Fruit fly (Drosophila melanogaster) Kc167 (cell line): ENCODE results near the gene T48.

ENCODE experiments used
- Myc ChIP-seq: fragments of >200 bp; optimal IDR thresholded peaks from 2 replicates; lab custom pipeline; 2017; ENCODE audit warnings: missing external identifiers
- Sin3A ChIP-seq: fragments of >200 bp; optimal IDR thresholded peaks from 2 replicates; lab custom pipeline; 2018; ENCODE audit warnings: missing external identifiers
- h ChIP-seq: fragments of >200 bp; optimal IDR thresholded peaks from 3 replicates; lab custom pipeline; 2018; ENCODE audit warnings: missing external identifiers
- insv ChIP-seq: fragments of >200 bp; optimal IDR thresholded peaks from 3 replicates; lab custom pipeline; 2018; ENCODE audit warnings: missing external identifiers
- psq ChIP-seq: fragments of >200 bp; optimal IDR thresholded peaks from 2 replicates; lab custom pipeline; 2017; ENCODE audit warnings: missing external identifiers
- ttk ChIP-seq: sonication (Bioruptor generic); optimal IDR thresholded peaks from 2 replicates; lab custom pipeline; 2017; ENCODE audit warnings: missing external identifiers

The T48 gene

DNA sequence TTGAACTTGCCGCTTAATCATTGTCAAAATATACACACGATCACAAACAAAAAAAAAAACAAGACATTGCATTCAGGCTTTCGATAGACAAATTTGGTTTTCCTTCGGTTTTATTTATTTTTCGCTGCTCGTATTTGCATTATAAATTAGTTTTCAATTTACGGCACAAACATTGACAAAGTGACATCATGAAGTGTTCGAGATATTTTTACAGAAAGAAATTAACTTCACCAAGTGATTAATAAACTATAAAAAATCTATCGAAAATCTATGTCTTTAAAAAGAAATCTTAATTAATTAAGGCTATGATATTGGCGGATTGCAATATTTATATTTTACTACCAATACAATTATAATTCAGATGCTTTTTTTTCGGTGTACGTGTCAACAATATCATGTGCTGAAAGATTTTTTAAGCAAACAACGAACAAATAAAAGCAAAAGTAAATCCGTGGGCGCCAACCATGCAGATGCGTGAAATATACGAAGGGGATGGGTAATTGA lies 42.3 kb downstream of the T48 start:
- TF ChIP-seq insv (no peak), Sin3A (lab: Kevin White, UChicago) (no peak), Myc (no peak), h (no peak), psq (lab: Kevin White, UChicago) (no peak), ttk (no peak)

DNA sequence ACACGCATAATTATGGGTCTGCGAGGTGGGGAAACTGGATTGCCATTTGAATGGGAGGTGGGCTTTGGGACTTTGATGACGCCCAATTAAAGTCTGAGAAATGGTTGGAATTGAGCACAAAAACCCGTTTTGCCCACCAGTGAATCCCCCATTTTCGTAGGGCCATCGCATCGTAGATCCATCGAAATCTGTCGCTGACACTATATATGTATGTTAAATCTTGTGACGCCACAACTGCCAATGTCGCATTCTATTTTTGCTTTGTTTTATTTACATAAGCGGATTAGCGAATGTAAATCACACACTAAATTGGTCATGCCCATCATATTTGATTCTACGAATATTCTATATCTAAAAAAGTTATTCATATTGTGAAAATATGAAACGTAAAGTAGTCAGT lies 44.9 kb downstream of the T48 start:
- TF ChIP-seq insv, result no peak
- TF ChIP-seq psq (lab: Kevin White, UChicago), result no peak
- no peak for TF ChIP-seq Myc
- TF ChIP-seq Sin3A (lab: Kevin White, UChicago), result no peak
- TF ChIP-seq ttk, result no peak
- TF ChIP-seq h, result no peak

- TF ChIP-seq psq (lab: Kevin White, UChicago) (no peak), h (no peak), insv (no peak), ttk (no peak), Myc (no peak), Sin3A (lab: Kevin White, UChicago) (no peak)
Observed at dm6 chr3R:26928424-26928823, 46.9 kb downstream of the T48 start.

DNA sequence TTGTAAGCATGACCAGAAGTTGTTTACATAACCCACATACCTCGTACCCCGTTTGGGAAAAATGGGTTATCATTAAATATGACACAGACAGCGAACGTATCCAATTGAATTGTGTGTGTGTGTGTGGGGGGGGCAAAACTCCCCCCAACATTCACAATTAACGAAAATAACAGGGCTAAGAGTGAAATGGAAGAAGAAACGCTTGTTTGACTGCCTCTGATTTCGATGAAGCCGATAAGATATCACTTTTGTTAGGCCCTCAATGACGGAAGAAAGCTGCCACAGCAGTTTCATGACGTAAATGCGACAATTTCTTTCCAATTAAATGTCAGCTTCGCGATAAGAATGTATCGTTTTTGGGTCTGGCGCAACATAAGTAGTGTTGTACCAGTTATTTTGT lies 52.4 kb downstream of the T48 start:
- no peak for TF ChIP-seq Myc
- no peak for TF ChIP-seq h
- no peak for TF ChIP-seq psq (lab: Kevin White, UChicago)
- TF ChIP-seq ttk, result no peak
- TF ChIP-seq insv, result no peak
- no peak for TF ChIP-seq Sin3A (lab: Kevin White, UChicago)

dm6 chr3R:26934523-26934922 lies 53.0 kb downstream of the T48 start:
- TF ChIP-seq h (no peak), insv (no peak), Sin3A (lab: Kevin White, UChicago) (no peak), psq (lab: Kevin White, UChicago) (no peak), Myc (no peak), ttk (no peak)

DNA sequence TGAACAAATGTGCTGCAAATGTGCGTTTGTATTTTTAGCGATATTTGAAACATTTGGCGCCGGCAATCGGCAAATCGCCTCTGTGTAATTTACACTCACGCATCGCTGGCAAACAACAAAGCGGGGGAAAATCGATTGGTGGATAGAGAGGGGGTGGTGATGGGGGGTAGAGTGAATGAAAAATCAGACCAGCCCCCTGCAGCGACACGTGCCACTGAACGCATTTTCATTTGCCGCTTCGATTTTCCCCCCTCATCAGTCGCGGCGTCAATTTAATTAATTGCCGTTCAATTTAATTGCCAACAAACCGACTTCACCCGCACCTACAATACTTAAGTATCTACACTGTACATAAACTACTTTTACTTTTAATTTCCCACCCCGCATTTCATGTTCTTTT lies 53.9 kb downstream of the T48 start:
- no peak for TF ChIP-seq Sin3A (lab: Kevin White, UChicago)
- TF ChIP-seq ttk, result no peak
- TF ChIP-seq Myc, result no peak
- no peak for TF ChIP-seq insv
- no peak for TF ChIP-seq h
- no peak for TF ChIP-seq psq (lab: Kevin White, UChicago)

DNA sequence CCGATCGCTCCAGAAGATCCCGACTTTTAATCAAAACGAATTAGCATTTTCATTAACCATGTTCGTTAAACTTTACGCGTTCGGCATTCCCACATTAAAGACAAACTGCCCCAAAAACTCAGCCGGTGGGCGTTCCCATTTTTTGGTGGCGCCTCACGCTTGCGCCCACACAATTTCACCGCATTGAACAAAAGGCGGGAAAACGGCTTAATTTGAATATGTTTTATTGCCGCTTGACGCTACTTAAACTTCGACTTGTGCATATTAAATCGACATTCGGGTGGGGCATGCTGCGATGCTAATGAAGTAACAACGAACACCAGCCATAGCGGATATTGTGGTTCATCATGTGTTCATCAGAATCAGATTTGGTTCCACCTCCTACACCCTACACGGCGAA lies 55.0 kb downstream of the T48 start:
- TF ChIP-seq psq (lab: Kevin White, UChicago), result no peak
- no peak for TF ChIP-seq h
- no peak for TF ChIP-seq ttk
- no peak for TF ChIP-seq insv
- no peak for TF ChIP-seq Sin3A (lab: Kevin White, UChicago)
- TF ChIP-seq Myc, result no peak

- no peak for TF ChIP-seq psq (lab: Kevin White, UChicago)
- no peak for TF ChIP-seq h
- no peak for TF ChIP-seq ttk
- TF ChIP-seq Myc, result no peak
- no peak for TF ChIP-seq insv
- TF ChIP-seq Sin3A (lab: Kevin White, UChicago), result no peak
Observed at dm6 chr3R:26937423-26937822, 55.9 kb downstream of the T48 start.

DNA sequence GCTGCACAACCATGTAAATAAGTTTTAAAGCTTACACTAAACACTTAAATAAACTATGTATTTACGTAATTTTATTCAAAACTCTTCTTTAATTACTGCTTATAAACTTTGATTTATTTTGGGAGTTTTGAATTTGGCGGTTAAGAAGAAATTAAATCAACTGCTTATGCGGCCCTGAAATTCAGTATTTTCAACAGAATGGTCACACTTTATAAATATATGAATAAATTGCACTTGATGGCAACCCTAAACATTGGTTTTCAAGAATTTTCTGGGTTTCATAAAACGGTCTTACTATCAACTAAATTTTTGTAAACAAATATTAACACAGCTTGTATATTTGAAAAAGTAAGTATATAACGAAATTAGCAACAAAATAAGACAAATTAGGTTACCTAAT lies 63.7 kb downstream of the T48 start, which contains the start of gene CG14252:
TSS of gene CG14252 (plus strand) at position 302 of the 400 bp plus-strand sequence.
- TF ChIP-seq insv, result no peak
- TF ChIP-seq psq (lab: Kevin White, UChicago), result no peak
- no peak for TF ChIP-seq Sin3A (lab: Kevin White, UChicago)
- TF ChIP-seq Myc, result no peak
- no peak for TF ChIP-seq ttk
- TF ChIP-seq h, result no peak

- TF ChIP-seq h (no peak), Sin3A (lab: Kevin White, UChicago) (no peak), Myc (no peak), ttk (no peak), insv (no peak), psq (lab: Kevin White, UChicago) (no peak)
Observed at dm6 chr3R:26947296-26947880, 65.9 kb downstream of the T48 start, which contains the start of gene Spag1. Gene Spag1 (plus strand): TSS chr3R:26947830.

DNA sequence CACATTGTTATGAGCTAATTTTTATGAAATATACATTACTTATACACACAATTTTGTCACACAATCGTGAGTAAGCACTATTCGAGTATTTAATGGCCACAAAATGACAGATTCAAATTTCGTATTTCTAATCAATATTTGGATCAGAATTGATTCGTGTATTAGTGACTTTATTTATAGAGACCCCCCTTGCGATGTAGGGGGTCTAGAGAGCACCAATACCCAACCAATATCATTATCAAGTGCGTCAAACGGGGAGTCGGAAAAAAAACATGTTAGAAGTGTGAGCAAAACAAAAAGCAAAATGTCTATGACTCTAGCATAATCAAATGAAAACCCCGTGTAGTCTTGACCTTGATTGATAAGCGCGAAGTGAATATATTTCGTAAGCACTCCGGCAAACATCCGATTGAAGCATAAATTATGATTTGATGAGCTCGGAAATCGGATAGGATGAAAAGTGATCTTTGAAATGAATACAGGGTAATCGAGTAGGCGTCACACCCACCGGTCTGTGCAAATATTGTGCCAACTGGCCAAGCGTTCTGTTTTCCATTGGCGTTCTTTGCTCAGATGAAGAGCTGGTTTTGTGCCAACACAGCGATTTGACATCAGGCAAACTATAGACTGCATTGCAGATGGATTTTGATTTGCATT lies 70.8 kb downstream of the T48 start:
- TF ChIP-seq Sin3A (lab: Kevin White, UChicago) (no peak), ttk (no peak), psq (lab: Kevin White, UChicago) (no peak), insv (no peak), h (no peak), Myc (no peak)

DNA sequence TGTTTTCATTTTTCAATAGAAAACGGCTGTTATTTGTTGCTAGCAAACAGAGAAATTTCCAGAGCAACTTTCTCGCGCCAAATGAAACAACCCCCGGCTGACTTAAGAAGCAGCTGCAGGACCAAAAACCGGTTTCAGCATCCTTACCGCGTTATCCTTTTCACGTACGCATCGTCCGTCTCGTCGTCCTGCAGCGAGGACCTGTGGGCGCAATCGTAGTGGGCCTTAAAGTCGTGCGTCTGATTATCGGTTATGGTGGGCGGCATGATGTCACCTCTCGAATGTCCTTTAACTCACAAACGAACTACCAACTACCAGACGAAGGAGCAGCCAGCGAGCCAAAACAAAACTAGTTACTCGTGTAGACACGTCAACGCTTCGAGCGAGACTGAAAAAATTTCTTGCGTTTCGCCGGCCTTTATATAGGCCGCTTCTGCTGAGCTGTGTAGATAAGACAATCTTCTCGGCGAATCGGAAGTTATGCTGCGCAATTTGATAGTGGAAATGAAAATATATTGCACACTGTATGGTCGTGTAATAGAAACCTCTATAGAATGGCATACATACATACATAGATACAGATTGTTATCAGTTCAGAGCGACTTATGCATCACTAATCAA lies 71.4 kb downstream of the T48 start:
- no peak for TF ChIP-seq insv
- TF ChIP-seq Sin3A (lab: Kevin White, UChicago), result no peak
- TF ChIP-seq Myc, result no peak
- TF ChIP-seq ttk, result no peak
- no peak for TF ChIP-seq psq (lab: Kevin White, UChicago)
- no peak for TF ChIP-seq h

DNA sequence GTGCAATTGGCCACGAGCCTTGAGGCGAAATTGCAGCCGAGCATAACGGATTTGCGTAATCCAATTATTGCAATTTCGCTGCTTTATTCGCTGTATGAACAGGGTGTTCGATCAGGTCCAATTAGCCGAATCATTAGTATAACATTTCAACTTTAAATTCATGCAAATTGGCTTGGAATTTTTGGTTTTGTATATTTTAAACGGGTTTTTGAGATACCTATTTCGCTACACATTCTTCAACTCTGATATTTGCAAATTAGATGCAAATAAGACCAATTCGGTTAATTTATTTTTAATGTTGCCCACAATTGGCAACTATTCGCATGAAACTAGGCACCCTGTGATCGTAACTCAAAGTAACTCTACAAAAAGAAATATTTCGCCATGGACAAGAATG lies 71.9 kb downstream of the T48 start:
- no peak for TF ChIP-seq Sin3A (lab: Kevin White, UChicago)
- TF ChIP-seq Myc, result no peak
- no peak for TF ChIP-seq psq (lab: Kevin White, UChicago)
- no peak for TF ChIP-seq h
- TF ChIP-seq insv, result no peak
- TF ChIP-seq ttk, result no peak
